Worm (Caenorhabditis elegans) whole organism, L2 larva: ENCODE measurements around the gene nlp-66.

Experiments
- R02D3.7 ChIP-seq: fragments of 150-350 bp; optimal IDR thresholded peaks from 2 replicates; lab custom pipeline; 2014; ENCODE audit warnings: missing biosample characterization, missing genetic modification characterization
- aly-2 ChIP-seq: fragments of 150-350 bp; optimal IDR thresholded peaks from 2 replicates; lab custom pipeline; 2014; ENCODE audit warnings: missing biosample characterization, missing genetic modification characterization
- ceh-16 ChIP-seq: fragments of 150-350 bp; optimal IDR thresholded peaks from 2 replicates; lab custom pipeline; 2014; ENCODE audit warnings: missing biosample characterization, missing genetic modification characterization
- ceh-82 ChIP-seq: fragments of 150-350 bp; optimal IDR thresholded peaks from 2 replicates; lab custom pipeline; 2014; ENCODE audit warnings: missing biosample characterization, missing genetic modification characterization
- egl-27 ChIP-seq: sonication (generic microtip); optimal IDR thresholded peaks from 3 replicates; lab custom pipeline; 2017; ENCODE audit warnings: missing biosample characterization, missing genetic modification reagents, missing genetic modification characterization
- lin-11 ChIP-seq: fragments of 150-350 bp; sonication (generic microtip); optimal IDR thresholded peaks from 2 replicates; lab custom pipeline; 2014; ENCODE audit warnings: missing biosample characterization, missing genetic modification characterization, inconsistent platforms, mixed read lengths
- nhr-129 ChIP-seq: fragments of 150-350 bp; optimal IDR thresholded peaks from 2 replicates; lab custom pipeline; 2014; ENCODE audit warnings: missing biosample characterization, missing genetic modification characterization
- nhr-25 ChIP-seq: fragments of 150-350 bp; sonication (generic microtip); optimal IDR thresholded peaks from 3 replicates; lab custom pipeline; 2014; ENCODE audit warnings: missing biosample characterization, missing genetic modification characterization
- snpc-4 ChIP-seq: fragments of 150-350 bp; optimal IDR thresholded peaks from 2 replicates; lab custom pipeline; 2014; ENCODE audit warnings: missing biosample characterization, missing genetic modification characterization

- TF ChIP-seq aly-2 (tag; lab: Kevin White, UChicago) (no peak), snpc-4 (tag; lab: Kevin White, UChicago) (no peak), egl-27 (tag; lab: Kevin White, UChicago) (no peak), ceh-16 (tag; lab: Kevin White, UChicago) (no peak), nhr-25 (tag; lab: Kevin White, UChicago) (no peak), nhr-129 (tag; lab: Kevin White, UChicago) (no peak), ceh-82 (no peak), R02D3.7 (tag; lab: Kevin White, UChicago) (no peak), lin-11 (no peak)
These were observed 11.6 kb downstream of the nlp-66 start, which contains the start of gene W02H3.1 for ce11 chrX:11104883-11105629.
